Worm (Caenorhabditis elegans): Measurements from ENCODE around the gene mrpl-4.
A peak's percentile ranks its signal among the peaks of the same experiment; 100 is the strongest.

Gene mrpl-4

DNA sequence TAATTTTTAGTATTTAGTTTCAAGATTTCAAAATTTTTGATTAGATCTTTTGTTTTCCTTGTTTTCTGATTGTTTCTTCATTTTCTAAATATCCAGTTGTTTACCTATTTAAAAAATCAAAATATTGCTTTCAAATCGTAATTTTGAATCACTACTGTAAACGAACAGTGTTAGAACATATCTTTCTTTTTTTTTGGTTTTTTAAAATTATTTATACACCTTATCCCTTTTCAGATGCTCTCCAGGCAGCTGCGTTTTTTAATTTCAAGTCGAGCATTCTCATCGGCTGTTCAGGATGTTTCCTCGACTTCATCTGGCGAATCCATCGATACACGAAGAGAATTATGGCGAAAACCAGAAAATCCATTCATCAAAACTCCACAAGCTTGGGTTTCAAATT is at the start of gene mrpl-4:
Gene mrpl-4 (plus strand): TSS at position 235 of the 400 bp plus-strand sequence.
- TF ChIP-seq nfya-1 (tag; optimal IDR thresholded peaks at IDR 0.05; ENCODE audit: borderline replicate concordance, insufficient read depth) (no peak), xnd-1 (tag; optimal IDR thresholded peaks at IDR 0.05) (no peak), mcd-1 (GFP tag; IDR thresholded peaks at IDR 0.05) (no peak), F10E7.11 (tag; optimal IDR thresholded peaks at IDR 0.05) (no peak), cebp-2 (GFP tag; IDR thresholded peaks at IDR 0.05) (no peak), Y53F4B.3 (GFP tag; IDR thresholded peaks at IDR 0.05) (no peak), rec-8 (tag; optimal IDR thresholded peaks at IDR 0.05) (no peak), athp-1 (tag; optimal IDR thresholded peaks at IDR 0.05) (no peak), mel-28 (tag; optimal IDR thresholded peaks at IDR 0.05; ENCODE audit: borderline replicate concordance) (no peak), unc-130 (GFP tag; optimal IDR thresholded peaks at IDR 0.05) (no peak), F22D6.2 (tag; optimal IDR thresholded peaks at IDR 0.05) (no peak), cebp-1 (GFP tag; IDR thresholded peaks at IDR 0.05) (no peak), cebp-1 (tag; optimal IDR thresholded peaks at IDR 0.05) (no peak), lin-26 (GFP tag; IDR thresholded peaks at IDR 0.05) (no peak), Y56A3A.18 (GFP tag; IDR thresholded peaks at IDR 0.05) (no peak), F52B5.7 (tag; optimal IDR thresholded peaks at IDR 0.05) (no peak), tbp1 (GFP tag; optimal IDR thresholded peaks at IDR 0.05) (no peak), repo-1 (tag; optimal IDR thresholded peaks at IDR 0.05) (no peak)

DNA sequence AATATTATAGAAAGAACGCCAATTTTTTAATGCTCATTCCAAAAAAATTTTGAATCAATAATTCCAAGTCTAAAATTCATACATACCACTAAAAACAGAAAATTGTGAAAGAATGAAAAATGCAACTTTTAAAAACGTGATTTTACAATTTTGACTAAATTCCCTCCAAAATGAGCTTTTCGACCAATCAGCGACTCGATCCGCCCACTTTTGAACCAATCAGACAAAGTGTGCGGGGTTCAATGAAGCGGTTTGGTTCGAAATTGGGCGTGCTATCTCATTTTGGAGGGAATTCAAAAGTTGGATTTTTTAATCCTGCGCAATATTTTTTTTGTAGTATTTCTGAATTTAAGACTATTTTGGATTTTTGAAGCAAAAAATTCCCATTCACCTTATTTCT is 49.8 kb upstream of the mrpl-4 start:
- no peak for TF ChIP-seq C06A6.2 (GFP tag; conservative IDR thresholded peaks at IDR 0.05)
- no peak for TF ChIP-seq T07F8.4 (tag; optimal IDR thresholded peaks at IDR 0.05)
- TF ChIP-seq ztf-25 (GFP tag; IDR thresholded peaks at IDR 0.05): no peak
- TF ChIP-seq unc-62 (GFP tag; optimal IDR thresholded peaks at IDR 0.05): no peak
- TF ChIP-seq Y53F4B.3 (GFP tag; IDR thresholded peaks at IDR 0.05): no peak
- TF ChIP-seq lsy-27 (tag; optimal IDR thresholded peaks at IDR 0.05; ENCODE audit: borderline replicate concordance, insufficient read depth): no peak
- no peak for TF ChIP-seq fkh-3 (tag; optimal IDR thresholded peaks at IDR 0.05)

DNA sequence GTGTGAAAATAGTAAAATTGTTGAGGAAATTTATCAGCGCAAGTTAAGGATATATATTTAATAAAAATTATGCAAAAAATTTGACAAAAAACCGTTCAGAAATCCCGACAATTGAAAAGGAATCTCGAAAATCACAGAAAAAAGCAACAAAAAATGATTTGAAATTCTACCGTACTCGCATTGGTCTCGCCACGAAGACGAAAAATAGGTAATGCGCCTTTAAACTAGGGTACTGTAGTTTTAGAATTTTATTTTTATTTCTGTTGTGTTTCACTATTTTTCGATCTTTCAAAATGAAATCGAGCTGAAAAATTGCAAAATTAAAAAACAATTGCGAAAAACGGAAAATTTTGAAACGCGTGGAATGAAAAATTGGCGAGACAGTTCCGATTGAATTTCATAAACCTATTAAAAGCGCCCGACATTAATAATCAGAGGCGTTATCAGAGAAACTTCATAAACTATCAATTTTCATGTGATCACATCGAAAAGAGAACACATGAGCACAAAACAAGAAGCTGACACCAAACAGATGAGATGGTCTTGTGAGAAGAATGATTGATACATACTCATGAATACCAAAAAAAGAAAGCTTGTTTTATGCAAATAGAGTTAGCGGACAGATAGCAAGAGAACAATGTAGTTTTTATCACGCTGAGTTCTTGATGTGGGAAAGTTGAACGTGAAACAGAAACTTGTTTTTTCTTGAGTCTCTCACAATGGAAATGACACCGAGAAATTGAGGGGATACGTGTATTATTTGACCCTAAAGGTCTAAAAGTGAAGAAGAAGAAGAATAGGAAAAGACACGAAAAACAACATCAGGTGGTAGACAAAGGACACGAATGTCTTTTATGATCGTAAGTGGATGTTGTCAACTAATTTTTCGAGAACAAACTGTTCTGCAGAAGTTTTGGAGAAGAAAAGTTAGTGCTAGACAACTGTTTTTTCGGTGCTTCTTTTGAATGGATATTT is 41.9 kb upstream of the mrpl-4 start:
- no peak for TF ChIP-seq T07F8.4 (tag; optimal IDR thresholded peaks at IDR 0.05)
- TF ChIP-seq lin-26 (GFP tag; IDR thresholded peaks at IDR 0.05): peak; percentile 48; the same call in 1 of the 2 replicates
- TF ChIP-seq lsy-27 (tag; optimal IDR thresholded peaks at IDR 0.05; ENCODE audit: borderline replicate concordance, insufficient read depth): no peak
- TF ChIP-seq ama-1 (optimal IDR thresholded peaks at IDR 0.05): no peak
- no peak for TF ChIP-seq ama-1 (GFP tag; optimal IDR thresholded peaks at IDR 0.05)
- TF ChIP-seq cebp-1 (GFP tag; IDR thresholded peaks at IDR 0.05): peak; percentile 30; the same call in 1 of the 2 replicates
- peak; percentile 62 for TF ChIP-seq cebp-1 (tag; optimal IDR thresholded peaks at IDR 0.05)
- TF ChIP-seq lin-54 (GFP tag; optimal IDR thresholded peaks at IDR 0.05): peak; percentile 52
- TF ChIP-seq nhr-80 (tag; optimal IDR thresholded peaks at IDR 0.05): peak; percentile 94
- no peak for TF ChIP-seq lag-1 (GFP tag; IDR thresholded peaks at IDR 0.05)
- TF ChIP-seq Y67H2A.10 (GFP tag; conservative IDR thresholded peaks at IDR 0.05): no peak
- no peak for TF ChIP-seq rpc-1 (optimal IDR thresholded peaks at IDR 0.05)
- no peak for TF ChIP-seq rpc-1 (tag; optimal IDR thresholded peaks at IDR 0.05)
- peak; percentile 42 for TF ChIP-seq snpc-3.4 (tag; optimal IDR thresholded peaks at IDR 0.05)
- no peak for TF ChIP-seq F55B11.4 (tag; optimal IDR thresholded peaks at IDR 0.05; ENCODE audit: borderline replicate concordance, insufficient read depth)
- TF ChIP-seq egl-18 (GFP tag; IDR thresholded peaks at IDR 0.05): no peak
- TF ChIP-seq aptf-2 (GFP tag; conservative IDR thresholded peaks at IDR 0.05): no peak
- no peak for TF ChIP-seq ztf-3 (GFP tag; optimal IDR thresholded peaks at IDR 0.05)
- no peak for TF ChIP-seq bed-1 (GFP tag; IDR thresholded peaks at IDR 0.05)
- TF ChIP-seq F49E8.2 (tag; optimal IDR thresholded peaks at IDR 0.05; ENCODE audit: insufficient read depth): peak; percentile 31
- TF ChIP-seq ets-4 (GFP tag; optimal IDR thresholded peaks at IDR 0.05): no peak
- no peak for TF ChIP-seq snpc-4 (GFP tag; optimal IDR thresholded peaks at IDR 0.05)
- peak in 3 of 4 experiments; percentile 42 to 69 (median 65) for TF ChIP-seq snpc-4 (tag; optimal IDR thresholded peaks at IDR 0.05)
- no peak for TF ChIP-seq ceh-40 (GFP tag; IDR thresholded peaks at IDR 0.05)
- peak; percentile 96 for TF ChIP-seq lsl-1 (GFP tag; optimal IDR thresholded peaks at IDR 0.05)

All from whole organism, young adult.